Worm (Caenorhabditis elegans) whole organism, L1 larva: ENCODE measurements around the gene F32D1.3.

ENCODE experiments used
- blmp-1 ChIP-seq: fragments of 150-350 bp; optimal IDR thresholded peaks from 2 replicates; lab custom pipeline; 2014; ENCODE audit warnings: missing biosample characterization, missing genetic modification characterization
- ceh-8 ChIP-seq: fragments of 200-800 bp; sonication (Bioruptor generic); optimal IDR thresholded peaks from 2 replicates; lab custom pipeline; 2018; ENCODE audit warnings: mild to moderate bottlenecking, missing genetic modification characterization, moderate library complexity, missing compliant biosample characterization
- ceh-82 ChIP-seq, 3 experiments: fragments of 150-350 bp in 1 of 3; sonication (generic microtip) in 2 of 3; optimal IDR thresholded peaks; 2 replicates each; lab custom pipeline; 2014 to 2017; ENCODE audit warnings: missing biosample characterization in 3 of 3, missing genetic modification characterization in 3 of 3
- dpl-1 ChIP-seq, 3 experiments: fragments of 150-350 bp in 2 of 3; sonication (generic microtip) in 1 of 3; optimal IDR thresholded peaks; 2 replicates each; lab custom pipeline; 2014 to 2017; ENCODE audit warnings: missing biosample characterization in 3 of 3, missing genetic modification characterization in 3 of 3, missing genetic modification reagents in 3 of 3
- elt-3 ChIP-seq, 6 experiments: fragments of 150-350 bp in 1 of 6; sonication (generic microtip); optimal IDR thresholded peaks; 2 replicates each; lab custom pipeline; 2017 to 2018; ENCODE audit warnings: missing biosample characterization in 6 of 6, missing genetic modification characterization in 6 of 6, inconsistent platforms in 1 of 6
- fos-1 ChIP-seq: fragments of 150-350 bp; optimal IDR thresholded peaks from 2 replicates; lab custom pipeline; 2014; ENCODE audit warnings: missing biosample characterization, missing genetic modification characterization
- grh-1 ChIP-seq: fragments of 200-800 bp; sonication (Bioruptor generic); IDR thresholded peaks from 2 replicates; pipeline ENCODE4 v1.3.6; 2022; ENCODE audit warnings: missing genetic modification reagents, missing genetic modification characterization, missing compliant biosample characterization
- isw-1 ChIP-seq: fragments of 200-800 bp; sonication (Bioruptor generic); IDR thresholded peaks from 2 replicates; pipeline ENCODE4 v1.3.6; 2022; ENCODE audit warnings: missing genetic modification characterization, missing compliant biosample characterization
- lsy-2 ChIP-seq, 2 experiments: fragments of 150-350 bp; optimal IDR thresholded peaks; 2 replicates each; lab custom pipeline; 2014; ENCODE audit warnings: missing biosample characterization in 2 of 2, missing genetic modification characterization in 2 of 2
- mdl-1 ChIP-seq, 2 experiments: fragments of 150-350 bp; optimal IDR thresholded peaks; 2 replicates each; lab custom pipeline; 2014 to 2017; ENCODE audit warnings: missing biosample characterization in 2 of 2, missing genetic modification characterization in 2 of 2, inconsistent platforms in 1 of 2
- nhr-19 ChIP-seq: fragments of 200-800 bp; sonication (Bioruptor generic); conservative IDR thresholded peaks from 2 replicates; pipeline ENCODE4 v1.3.6; 2022; ENCODE audit warnings: missing genetic modification characterization, missing compliant biosample characterization
- nhr-20 ChIP-seq: sonication (generic microtip); optimal IDR thresholded peaks from 2 replicates; lab custom pipeline; 2016; ENCODE audit warnings: mild to moderate bottlenecking, missing genetic modification characterization, missing compliant biosample characterization
- nhr-85 ChIP-seq: sonication (generic microtip); peaks from one replicate; lab custom pipeline; 2016; ENCODE audit warnings: missing genetic modification characterization, inconsistent platforms, missing compliant biosample characterization
- pqm-1 ChIP-seq: sonication (generic microtip); optimal IDR thresholded peaks from 3 replicates; lab custom pipeline; 2017; ENCODE audit warnings: missing biosample characterization, missing genetic modification characterization
- snpc-4 ChIP-seq: fragments of 150-350 bp; optimal IDR thresholded peaks from 2 replicates; lab custom pipeline; 2014; ENCODE audit warnings: missing biosample characterization, missing genetic modification characterization
- snu-23 ChIP-seq: sonication (generic microtip); optimal IDR thresholded peaks from 2 replicates; lab custom pipeline; 2016; ENCODE audit warnings: missing genetic modification characterization, missing compliant biosample characterization
- unc-30 ChIP-seq: sonication (generic microtip); optimal IDR thresholded peaks from 2 replicates; lab custom pipeline; 2017; ENCODE audit warnings: missing biosample characterization, missing genetic modification characterization
- unc-86 ChIP-seq: sonication (generic microtip); optimal IDR thresholded peaks from 2 replicates; lab custom pipeline; 2016; ENCODE audit warnings: missing genetic modification characterization, missing compliant biosample characterization
- unc-98 ChIP-seq: fragments of 200-800 bp; sonication (Bioruptor generic); IDR thresholded peaks from 2 replicates; pipeline ENCODE4 v1.3.6; 2022; ENCODE audit warnings: missing genetic modification characterization, missing compliant biosample characterization
- vab-15 ChIP-seq: sonication (generic microtip); optimal IDR thresholded peaks from 2 replicates; lab custom pipeline; 2017; ENCODE audit warnings: missing genotype, mild to moderate bottlenecking, missing genetic modification characterization, missing compliant biosample characterization

Gene F32D1.3

ce11 chrV:4302842-4303241 lies 58.5 kb downstream of the F32D1.3 start:
- TF ChIP-seq unc-86 (tag; lab: Kevin White, UChicago) (no peak), snu-23 (GFP tag; lab: Kevin White, UChicago) (no peak), elt-3 (tag; optimal IDR thresholded peaks at IDR 0.05; lab: Kevin White, UChicago) (no peak), nhr-85 (no peak), snpc-4 (tag; lab: Kevin White, UChicago) (no peak), blmp-1 (tag; lab: Kevin White, UChicago) (no peak), lsy-2 (tag; optimal IDR thresholded peaks at IDR 0.05; lab: Kevin White, UChicago) (no peak), ceh-82 (tag; optimal IDR thresholded peaks at IDR 0.05; lab: Kevin White, UChicago) (no peak), mdl-1 (tag; optimal IDR thresholded peaks at IDR 0.05; lab: Kevin White, UChicago) (no peak), dpl-1 (GFP tag; optimal IDR thresholded peaks at IDR 0.05; lab: Kevin White, UChicago) (no peak), unc-30 (no peak), unc-98 (no peak), fos-1 (tag; lab: Kevin White, UChicago) (no peak), isw-1 (GFP tag; lab: Robert Waterston, UW) (no peak), nhr-19 (GFP tag; lab: Robert Waterston, UW) (no peak), pqm-1 (tag; lab: Kevin White, UChicago) (no peak), nhr-20 (no peak), ceh-8 (GFP tag; lab: Kevin White, UChicago) (no peak), vab-15 (no peak), grh-1 (GFP tag; lab: Robert Waterston, UW) (no peak)
